Worm (Caenorhabditis elegans) whole organism, mixed stage, embryonic: Measurements from ENCODE around the gene tag-321.
A peak's percentile ranks its signal among the peaks of the same experiment; 100 is the strongest.

Source experiments
- bed-3 ChIP-seq: fragments of 200-800 bp; sonication (Bioruptor generic); optimal IDR thresholded peaks from 3 replicates; lab custom pipeline; 2018; ENCODE audit warnings: mild to moderate bottlenecking, missing genetic modification characterization, moderate library complexity, missing compliant biosample characterization
- blmp-1 ChIP-seq: fragments of 150-350 bp; optimal IDR thresholded peaks from 2 replicates; lab custom pipeline; 2014; ENCODE audit warnings: missing biosample characterization, missing genetic modification characterization
- ceh-43 ChIP-seq: fragments of 200-800 bp; sonication (Bioruptor generic); optimal IDR thresholded peaks from 2 replicates; lab custom pipeline; 2018; ENCODE audit warnings: mild to moderate bottlenecking, missing genetic modification characterization, moderate library complexity, missing compliant biosample characterization
- ceh-83 ChIP-seq: fragments of 200-800 bp; sonication (Bioruptor generic); optimal IDR thresholded peaks from 2 replicates; lab custom pipeline; 2018; ENCODE audit warnings: mild to moderate bottlenecking, missing genetic modification characterization, missing compliant biosample characterization
- ces-1 ChIP-seq: fragments of 150-350 bp; optimal IDR thresholded peaks from 2 replicates; lab custom pipeline; 2014; ENCODE audit warnings: missing biosample characterization, missing genetic modification reagents, missing genetic modification characterization
- cnd-1 ChIP-seq: fragments of 200-800 bp; sonication (Bioruptor generic); optimal IDR thresholded peaks from 2 replicates; lab custom pipeline; 2018; ENCODE audit warnings: mild to moderate bottlenecking, missing genetic modification characterization, missing compliant biosample characterization
- drap-1 ChIP-seq: fragments of 200-800 bp; sonication (Bioruptor generic); optimal IDR thresholded peaks from 3 replicates; lab custom pipeline; 2018; ENCODE audit warnings: mild to moderate bottlenecking, missing genetic modification characterization, missing compliant biosample characterization
- elt-1 ChIP-seq: sonication (generic microtip); optimal IDR thresholded peaks from 2 replicates; lab custom pipeline; 2017; ENCODE audit warnings: missing genetic modification characterization, mild to moderate bottlenecking, missing compliant biosample characterization, antibody characterized with exemption, moderate library complexity, borderline replicate concordance; ENCODE audit not compliant: insufficient read depth
- elt-3 ChIP-seq: fragments of 150-350 bp; optimal IDR thresholded peaks from 2 replicates; lab custom pipeline; 2014; ENCODE audit warnings: missing biosample characterization, missing genetic modification characterization
- ham-2 ChIP-seq: fragments of 200-800 bp; sonication (Bioruptor generic); optimal IDR thresholded peaks from 2 replicates; lab custom pipeline; 2018; ENCODE audit warnings: mild to moderate bottlenecking, missing genetic modification characterization, missing compliant biosample characterization
- lin-13 ChIP-seq: fragments of 150-350 bp; optimal IDR thresholded peaks from 2 replicates; lab custom pipeline; 2014; ENCODE audit warnings: missing biosample characterization, missing genetic modification characterization
- lsy-2 ChIP-seq: fragments of 150-350 bp; optimal IDR thresholded peaks from 2 replicates; lab custom pipeline; 2014; ENCODE audit warnings: missing biosample characterization, missing genetic modification characterization
- mab-5 ChIP-seq: fragments of 150-350 bp; optimal IDR thresholded peaks from 2 replicates; lab custom pipeline; 2014; ENCODE audit warnings: missing biosample characterization, missing genetic modification characterization
- mep-1 ChIP-seq: fragments of 150-350 bp; optimal IDR thresholded peaks from 2 replicates; lab custom pipeline; 2017; ENCODE audit warnings: missing biosample characterization, missing genetic modification reagents, missing genetic modification characterization, inconsistent platforms
- mls-2 ChIP-seq: sonication (generic microtip); optimal IDR thresholded peaks from 2 replicates; lab custom pipeline; 2016; ENCODE audit warnings: mild to moderate bottlenecking, missing genetic modification characterization, moderate library complexity, missing compliant biosample characterization
- nhr-12 ChIP-seq: fragments of 150-350 bp; optimal IDR thresholded peaks from 2 replicates; lab custom pipeline; 2014; ENCODE audit warnings: missing biosample characterization, missing genetic modification characterization
- nhr-2 ChIP-seq: fragments of 150-350 bp; optimal IDR thresholded peaks from 2 replicates; lab custom pipeline; 2014; ENCODE audit warnings: missing biosample characterization, missing genetic modification characterization
- nhr-237 ChIP-seq: fragments of 150-350 bp; optimal IDR thresholded peaks from 2 replicates; lab custom pipeline; 2014; ENCODE audit warnings: missing biosample characterization, missing genetic modification characterization
- nhr-76 ChIP-seq: sonication (generic microtip); optimal IDR thresholded peaks from 2 replicates; lab custom pipeline; 2017; ENCODE audit warnings: missing biosample characterization, missing genetic modification characterization
- pha-4 ChIP-seq: fragments of 150-350 bp; optimal IDR thresholded peaks from 2 replicates; lab custom pipeline; 2018; ENCODE audit warnings: missing biosample characterization, missing genetic modification reagents, missing genetic modification characterization
- sem-2 ChIP-seq: fragments of 200-800 bp; sonication (Bioruptor generic); optimal IDR thresholded peaks from 2 replicates; lab custom pipeline; 2018; ENCODE audit warnings: mild to moderate bottlenecking, missing genetic modification characterization, missing compliant biosample characterization
- snpc-4 ChIP-seq: fragments of 150-350 bp; optimal IDR thresholded peaks from 2 replicates; lab custom pipeline; 2014; ENCODE audit warnings: missing biosample characterization, missing genetic modification characterization
- tbx-8 ChIP-seq: fragments of 200-800 bp; sonication (Bioruptor generic); optimal IDR thresholded peaks from 2 replicates; lab custom pipeline; 2018; ENCODE audit warnings: mild to moderate bottlenecking, missing genetic modification characterization, moderate library complexity, missing compliant biosample characterization
- unc-120 ChIP-seq: sonication (generic microtip); optimal IDR thresholded peaks from 2 replicates; lab custom pipeline; 2017; ENCODE audit warnings: missing genetic modification characterization, missing compliant biosample characterization; ENCODE audit not compliant: poor library complexity, severe bottlenecking
- unc-39 ChIP-seq: fragments of 150-350 bp; optimal IDR thresholded peaks from 2 replicates; lab custom pipeline; 2014; ENCODE audit warnings: missing biosample characterization, missing genetic modification characterization
- unc-62 ChIP-seq: fragments of 150-350 bp; optimal IDR thresholded peaks from 2 replicates; lab custom pipeline; 2014; ENCODE audit warnings: missing biosample characterization, missing genetic modification reagents, missing genetic modification characterization
- zip-8 ChIP-seq: fragments of 150-350 bp; optimal IDR thresholded peaks from 2 replicates; lab custom pipeline; 2014; ENCODE audit warnings: missing biosample characterization, missing genetic modification characterization
- ztf-11 ChIP-seq: fragments of 150-350 bp; optimal IDR thresholded peaks from 2 replicates; lab custom pipeline; 2014; ENCODE audit warnings: missing biosample characterization, missing genetic modification characterization

tag-321 gene

DNA sequence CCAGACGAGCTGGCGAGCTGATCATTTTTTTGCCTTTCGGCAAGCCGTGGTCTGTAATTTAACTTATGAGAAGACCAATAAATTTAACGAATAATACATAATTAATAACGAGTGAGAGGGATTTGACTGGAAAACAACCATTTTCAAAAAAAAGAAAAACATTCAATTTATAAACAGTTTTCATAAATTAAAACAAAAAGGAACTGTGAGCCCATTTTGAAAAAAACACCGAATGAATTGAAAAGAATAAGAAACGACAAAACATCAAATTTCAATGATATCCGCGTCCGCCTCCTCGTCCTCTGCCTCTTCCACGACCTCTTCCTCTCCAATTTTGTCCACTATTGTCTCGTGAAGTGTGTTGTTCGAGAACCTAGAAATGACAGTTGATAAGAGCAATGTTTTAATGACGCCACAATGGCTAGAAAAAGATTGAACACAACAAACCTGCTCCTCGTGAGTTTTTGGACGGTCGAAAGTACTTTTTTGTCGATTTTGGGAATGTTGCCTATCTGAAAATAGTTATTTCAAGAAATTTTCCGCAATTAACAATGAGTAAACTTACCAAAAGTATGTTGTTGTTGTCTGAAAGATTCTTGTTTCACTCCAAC, at the start of gene tag-321:
TSS of gene tag-321 (minus strand) at position 51 of the 611 bp plus-strand sequence.
- TF ChIP-seq nhr-237 (tag; lab: Kevin White, UChicago) (no peak), ces-1 (GFP tag; lab: Kevin White, UChicago) (no peak), ztf-11 (tag; lab: Kevin White, UChicago) (no peak), mab-5 (tag; lab: Kevin White, UChicago) (no peak), mep-1 (tag; lab: Kevin White, UChicago) (no peak), lin-13 (tag; lab: Kevin White, UChicago) (no peak), unc-120 (tag; lab: Kevin White, UChicago) (no peak), elt-1 (tag; lab: Kevin White, UChicago) (no peak), snpc-4 (no peak)

- TF ChIP-seq ham-2 (GFP tag; lab: Kevin White, UChicago) (no peak), unc-62 (GFP tag; lab: Kevin White, UChicago) (no peak), lin-13 (tag; lab: Kevin White, UChicago) (no peak), elt-3 (tag; lab: Kevin White, UChicago) (no peak), elt-1 (tag; lab: Kevin White, UChicago) (no peak), pha-4 (tag; lab: Kevin White, UChicago) (no peak), ces-1 (GFP tag; lab: Kevin White, UChicago) (peak; percentile 8)
Measured at ce11 chrIV:7830151-7830550, 46.5 kb upstream of the tag-321 start, which contains the start of gene mvb-12. TSS of gene mvb-12 (plus strand) at chrIV:7830525.

- TF ChIP-seq nhr-12 (tag; lab: Kevin White, UChicago) = no peak
- no peak for TF ChIP-seq blmp-1 (tag; lab: Kevin White, UChicago)
- no peak for TF ChIP-seq mls-2 (tag; lab: Kevin White, UChicago)
- TF ChIP-seq ces-1 (GFP tag; lab: Kevin White, UChicago) = no peak
- TF ChIP-seq tbx-8 (GFP tag; lab: Kevin White, UChicago) = no peak
- no peak for TF ChIP-seq zip-8 (tag; lab: Kevin White, UChicago)
- TF ChIP-seq snpc-4 = no peak
- TF ChIP-seq lin-13 (tag; lab: Kevin White, UChicago) = no peak
- TF ChIP-seq nhr-2 = no peak
- no peak for TF ChIP-seq ceh-83
- no peak for TF ChIP-seq sem-2 (GFP tag; lab: Kevin White, UChicago)
- no peak for TF ChIP-seq mep-1 (tag; lab: Kevin White, UChicago)
- TF ChIP-seq ceh-43 (GFP tag; lab: Kevin White, UChicago) = no peak
- no peak for TF ChIP-seq mab-5 (tag; lab: Kevin White, UChicago)
- no peak for TF ChIP-seq cnd-1 (tag; lab: Kevin White, UChicago)
- no peak for TF ChIP-seq pha-4 (tag; lab: Kevin White, UChicago)
- no peak for TF ChIP-seq drap-1 (GFP tag; lab: Kevin White, UChicago)
- TF ChIP-seq, all 35 proteins: peak for 0
Measured at ce11 chrIV:7829275-7829938, 45.8 kb upstream of the tag-321 start, which contains the start of gene C06A6.4. TSS of gene C06A6.4 (minus strand) at chrIV:7829298.

- no peak for TF ChIP-seq pha-4 (tag; lab: Kevin White, UChicago)
- no peak for TF ChIP-seq tbx-8 (GFP tag; lab: Kevin White, UChicago)
- no peak for TF ChIP-seq lin-13 (tag; lab: Kevin White, UChicago)
- no peak for TF ChIP-seq nhr-2
- TF ChIP-seq nhr-237 (tag; lab: Kevin White, UChicago) = no peak
- no peak for TF ChIP-seq ztf-11 (tag; lab: Kevin White, UChicago)
- TF ChIP-seq elt-1 (tag; lab: Kevin White, UChicago) = no peak
- no peak for TF ChIP-seq nhr-76 (tag; lab: Kevin White, UChicago)
- no peak for TF ChIP-seq snpc-4
- TF ChIP-seq lsy-2 (tag; lab: Kevin White, UChicago) = no peak
- no peak for TF ChIP-seq drap-1 (GFP tag; lab: Kevin White, UChicago)
- no peak for TF ChIP-seq unc-39
- no peak for TF ChIP-seq ham-2 (GFP tag; lab: Kevin White, UChicago)
- TF ChIP-seq elt-3 (tag; lab: Kevin White, UChicago) = no peak
- TF ChIP-seq mab-5 (tag; lab: Kevin White, UChicago) = no peak
- TF ChIP-seq ceh-43 (GFP tag; lab: Kevin White, UChicago) = no peak
- no peak for TF ChIP-seq unc-62 (GFP tag; lab: Kevin White, UChicago)
- TF ChIP-seq bed-3 = no peak
- TF ChIP-seq ceh-83 = no peak
Measured at ce11 chrIV:7824649-7825048, 41.0 kb upstream of the tag-321 start.
